Worm (Caenorhabditis elegans): ENCODE results near the gene R11G10.3.

DNA sequence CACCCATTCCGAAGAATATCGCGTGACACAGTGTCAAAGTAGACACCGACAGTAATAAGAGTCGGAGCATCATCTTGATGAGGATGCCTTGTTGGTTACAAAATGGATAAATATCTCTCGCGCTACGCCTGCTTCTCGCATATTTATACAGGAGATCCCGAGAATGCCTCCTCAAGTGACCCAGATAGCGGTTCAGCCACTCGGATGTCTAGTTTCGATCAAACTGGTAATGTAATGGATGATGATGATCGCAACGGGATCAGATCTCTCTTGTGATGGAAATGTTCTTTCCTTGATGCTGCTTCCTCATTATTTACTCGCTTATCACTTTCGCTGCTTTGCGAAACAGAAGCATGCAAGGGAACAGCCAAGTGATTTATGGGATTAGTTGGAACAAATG is 40.5 kb downstream of the R11G10.3 start, which contains the start of gene grl-17:
- TF ChIP-seq unc-62 (GFP tag; optimal IDR thresholded peaks at IDR 0.05): no peak
- no peak for TF ChIP-seq ztf-1 (GFP tag; conservative IDR thresholded peaks at IDR 0.05)
- TF ChIP-seq blmp-1 (tag; optimal IDR thresholded peaks at IDR 0.05; ENCODE audit: insufficient read depth): no peak
- TF ChIP-seq nhr-11 (tag; optimal IDR thresholded peaks at IDR 0.05): no peak
- TF ChIP-seq lsy-2 (tag; optimal IDR thresholded peaks at IDR 0.05): no peak
- no peak for TF ChIP-seq lin-11 (tag; optimal IDR thresholded peaks at IDR 0.05)
- TF ChIP-seq ceh-16 (tag; optimal IDR thresholded peaks at IDR 0.05): no peak
- no peak for TF ChIP-seq nhr-10 (tag; optimal IDR thresholded peaks at IDR 0.05)
- TF ChIP-seq egl-27 (tag; optimal IDR thresholded peaks at IDR 0.05): no peak
- no peak for TF ChIP-seq nhr-237 (tag; optimal IDR thresholded peaks at IDR 0.05)
